Worm (Caenorhabditis elegans): Measurements from ENCODE around the gene srg-15.

DNA sequence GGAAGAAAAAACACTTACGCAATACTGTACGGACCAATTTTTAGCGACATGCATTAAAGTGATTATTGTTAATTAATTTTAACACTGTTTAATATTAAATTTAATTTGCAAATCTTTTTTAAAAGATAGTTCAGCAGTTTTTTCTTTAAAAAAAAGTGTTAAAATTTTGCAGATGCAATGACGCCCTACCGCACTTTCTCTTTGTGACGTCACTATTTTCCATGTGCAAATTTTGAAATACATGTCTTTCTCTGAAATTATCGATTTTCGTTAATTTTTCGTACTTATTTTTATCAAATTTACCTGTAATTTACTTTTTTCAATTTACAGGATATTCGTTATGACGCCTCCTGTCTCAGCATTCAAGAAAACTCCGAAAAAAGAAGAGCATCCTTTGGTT lies 48.7 kb downstream of the srg-15 start, which contains the start of the genes piga-1 and eif-2Bepsilon:
- TF ChIP-seq nhr-28 (tag; optimal IDR thresholded peaks at IDR 0.05) (no peak), fkh-8 (tag; optimal IDR thresholded peaks at IDR 0.05) (no peak), fkh-4 (tag; optimal IDR thresholded peaks at IDR 0.05; ENCODE audit: borderline replicate concordance) (no peak), unc-62 (GFP tag; optimal IDR thresholded peaks at IDR 0.05) (no peak), lin-13 (GFP tag; optimal IDR thresholded peaks at IDR 0.05) (no peak)
